Worm (Caenorhabditis elegans): ENCODE results near the gene igeg-2.
A peak's percentile ranks its signal among the peaks of the same experiment; 100 is the strongest.

Gene igeg-2

DNA sequence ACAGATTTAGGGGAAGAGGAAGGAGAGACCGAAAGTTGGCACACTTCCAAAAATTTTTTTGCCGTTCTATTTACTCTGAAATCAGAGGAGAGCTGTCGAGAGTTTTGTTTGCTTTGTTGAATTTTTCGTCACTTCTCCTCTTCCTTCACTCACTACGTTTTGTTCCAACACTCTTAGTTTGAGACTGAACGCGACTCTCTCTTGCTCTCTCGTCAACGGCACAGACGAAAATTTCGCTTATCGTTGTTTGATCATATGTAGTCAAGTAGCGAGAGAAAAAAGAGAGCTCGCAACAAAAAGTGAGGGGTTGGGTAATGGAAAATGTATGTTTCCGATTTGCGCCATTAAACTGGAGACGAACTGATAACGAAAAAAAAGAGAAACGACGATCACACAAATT is 36.2 kb upstream of the igeg-2 start (continued):
- no peak for TF ChIP-seq dpl-1 (GFP tag; optimal IDR thresholded peaks at IDR 0.05)
- peak in 1 of 2 experiments; percentile 54 for TF ChIP-seq mdl-1 (tag; optimal IDR thresholded peaks at IDR 0.05)
- TF ChIP-seq nhr-10 (tag; optimal IDR thresholded peaks at IDR 0.05): peak; percentile 26
- no peak for TF ChIP-seq mxl-3 (GFP tag; optimal IDR thresholded peaks at IDR 0.05)
- peak in 1 of 2 experiments; percentile 12 for TF ChIP-seq unc-62 (GFP tag; optimal IDR thresholded peaks at IDR 0.05 in 1 of 2)
- no peak for TF ChIP-seq unc-62 (tag; optimal IDR thresholded peaks at IDR 0.05)
- TF ChIP-seq dmd-8 (GFP tag; IDR thresholded peaks at IDR 0.05): no peak
- TF ChIP-seq lim-7 (GFP tag; IDR thresholded peaks at IDR 0.05): no peak
- TF ChIP-seq F10B5.3 (tag; optimal IDR thresholded peaks at IDR 0.05): no peak
- no peak for TF ChIP-seq zag-1 (tag; optimal IDR thresholded peaks at IDR 0.05)
- no peak for TF ChIP-seq ZK546.5 (tag; optimal IDR thresholded peaks at IDR 0.05)
- TF ChIP-seq daf-16 (GFP tag; optimal IDR thresholded peaks at IDR 0.05): no peak
- TF ChIP-seq daf-16 (tag; optimal IDR thresholded peaks at IDR 0.05): peak; percentile 54
- TF ChIP-seq lin-39 (tag; optimal IDR thresholded peaks at IDR 0.05): no peak
- no peak for TF ChIP-seq aly-2 (tag; optimal IDR thresholded peaks at IDR 0.05)
- TF ChIP-seq pqm-1 (tag; optimal IDR thresholded peaks at IDR 0.05): peak; percentile 82
- no peak; the same call in 1 of the 2 replicates for TF ChIP-seq lin-38 (GFP tag; IDR thresholded peaks at IDR 0.05)
- TF ChIP-seq ztf-7 (tag; optimal IDR thresholded peaks at IDR 0.05): no peak
- TF ChIP-seq lin-1 (GFP tag; IDR thresholded peaks at IDR 0.05): no peak
- peak; percentile 25 for TF ChIP-seq hlh-30 (tag; optimal IDR thresholded peaks at IDR 0.05; ENCODE audit: insufficient read depth)
- TF ChIP-seq daf-12 (tag; optimal IDR thresholded peaks at IDR 0.05): no peak
- no peak for TF ChIP-seq ceh-82 (tag; optimal IDR thresholded peaks at IDR 0.05)
- TF ChIP-seq nhr-28 (tag; optimal IDR thresholded peaks at IDR 0.05): peak; percentile 91
- TF ChIP-seq set-16 (GFP tag; IDR thresholded peaks at IDR 0.05): no peak
- TF ChIP-seq mes-2 (tag; optimal IDR thresholded peaks at IDR 0.05; ENCODE audit: poor library complexity, severe bottlenecking): peak; percentile 32
- TF ChIP-seq ceh-44 (GFP tag; IDR thresholded peaks at IDR 0.05): no peak
- no peak for TF ChIP-seq arid-1 (GFP tag; conservative IDR thresholded peaks at IDR 0.05)
- TF ChIP-seq sdz-12 (GFP tag; optimal IDR thresholded peaks at IDR 0.05): no peak
- no peak for TF ChIP-seq lir-3 (tag; optimal IDR thresholded peaks at IDR 0.05)
- TF ChIP-seq lin-13 (GFP tag; optimal IDR thresholded peaks at IDR 0.05): peak; percentile 49
- peak; percentile 33; the same call in 1 of the 2 replicates for TF ChIP-seq tra-1 (GFP tag; IDR thresholded peaks at IDR 0.05)
- peak; percentile 49; the same call in 1 of the 2 replicates for TF ChIP-seq pha-4 (GFP tag; IDR thresholded peaks at IDR 0.05)
- peak; percentile 89 for TF ChIP-seq pha-4 (tag; optimal IDR thresholded peaks at IDR 0.05)
- TF ChIP-seq unc-39 (tag; optimal IDR thresholded peaks at IDR 0.05): no peak
- TF ChIP-seq F26F4.8 (GFP tag; conservative IDR thresholded peaks at IDR 0.05): no peak
- peak; percentile 51 for TF ChIP-seq nhr-77 (tag; optimal IDR thresholded peaks at IDR 0.05)
- TF ChIP-seq lin-29 (GFP tag; IDR thresholded peaks at IDR 0.05): no peak
- no peak for TF ChIP-seq ceh-32 (tag; optimal IDR thresholded peaks at IDR 0.05; ENCODE audit: poor library complexity)
- peak; percentile 79 for TF ChIP-seq dve-1 (tag; optimal IDR thresholded peaks at IDR 0.05; ENCODE audit: insufficient read depth)
- no peak for TF ChIP-seq Y48G9A.11 (GFP tag; IDR thresholded peaks at IDR 0.05)
- peak; percentile 88 for TF ChIP-seq hlh-11 (tag; optimal IDR thresholded peaks at IDR 0.05)
- TF ChIP-seq hmg-1.1 (GFP tag; IDR thresholded peaks at IDR 0.05): peak; percentile 30; the same call in 1 of the 2 replicates
- TF ChIP-seq hif-1 (tag; optimal IDR thresholded peaks at IDR 0.05): no peak
- no peak for TF ChIP-seq F49E8.2 (tag; optimal IDR thresholded peaks at IDR 0.05; ENCODE audit: borderline replicate concordance)
- TF ChIP-seq aha-1 (tag): no peak
- no peak for TF ChIP-seq nhr-42 (GFP tag; IDR thresholded peaks at IDR 0.05)
- TF ChIP-seq snpc-1.2 (GFP tag; IDR thresholded peaks at IDR 0.05): no peak
- TF ChIP-seq saeg-2 (GFP tag; IDR thresholded peaks at IDR 0.05): no peak
- no peak for TF ChIP-seq nhr-111 (GFP tag; optimal IDR thresholded peaks at IDR 0.05)
- no peak for TF ChIP-seq nhr-102 (tag; optimal IDR thresholded peaks at IDR 0.05)
- no peak for TF ChIP-seq mdt-29 (GFP tag; IDR thresholded peaks at IDR 0.05)

All from whole organism, L4 larva.